Fruit fly (Drosophila melanogaster) whole organism: ENCODE data around the gene Cpr64Ad.

Experiments used
- CG8478 ChIP-seq: fragments of >200 bp; optimal IDR thresholded peaks from 2 replicates; lab custom pipeline; 2018; ENCODE audit warnings: inconsistent platforms
- Dll ChIP-seq: fragments of >200 bp; optimal IDR thresholded peaks from 2 replicates; lab custom pipeline; 2017
- EcR ChIP-seq, 2 experiments: fragments of >200 bp; optimal IDR thresholded peaks; 2 replicates each; lab custom pipeline; 2017; ENCODE audit warnings: missing biosample characterization in 2 of 2, missing genetic modification characterization in 2 of 2, missing genetic modification reagents in 2 of 2
- pan ChIP-seq: fragments of >200 bp; optimal IDR thresholded peaks from 2 replicates; lab custom pipeline; 2017
- psq ChIP-seq: fragments of >200 bp; optimal IDR thresholded peaks from 2 replicates; lab custom pipeline; 2017
- usp ChIP-seq: fragments of >200 bp; optimal IDR thresholded peaks from 2 replicates; lab custom pipeline; 2017; ENCODE audit warnings: missing biosample characterization, missing genetic modification characterization, mixed read lengths

dm6 chr3L:4225647-4226470, 10.7 kb downstream of the Cpr64Ad start:
- TF ChIP-seq psq (no peak), pan (no peak), Dll (lab: Kevin White, UChicago) (no peak), usp (GFP tag; lab: Kevin White, UChicago) (no peak), EcR (GFP tag; optimal IDR thresholded peaks at IDR 0.05; lab: Kevin White, UChicago) (no peak), CG8478 (lab: Kevin White, UChicago) (no peak)
